Worm (Caenorhabditis elegans): ENCODE results near the gene svh-2.

Gene svh-2

DNA sequence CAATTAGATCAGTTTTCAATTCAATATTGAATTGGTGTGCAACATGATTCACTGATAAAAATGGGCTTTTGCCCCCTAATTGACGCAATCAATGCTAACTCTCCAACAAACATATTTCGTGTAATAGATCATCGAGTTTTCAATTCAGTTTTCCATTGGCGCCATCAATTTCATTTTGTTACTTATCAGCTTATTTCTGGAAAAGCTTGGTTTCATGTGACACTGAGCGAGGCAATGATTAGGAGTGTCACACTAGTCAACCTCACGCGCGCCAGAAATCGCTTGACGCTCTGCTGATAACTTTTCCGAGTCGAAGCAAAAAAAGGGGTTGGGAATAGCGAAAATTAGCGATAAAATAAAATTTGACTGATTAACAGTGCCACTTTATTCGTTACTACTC, 34.5 kb upstream of the svh-2 start, which contains the start of gene ets-4 (continued):
- TF ChIP-seq zip-2 (tag; optimal IDR thresholded peaks at IDR 0.05) (no peak), tra-1 (GFP tag; IDR thresholded peaks at IDR 0.05) (peak; percentile 85), spr-3 (GFP tag; optimal IDR thresholded peaks at IDR 0.05) (no peak), F26F4.8 (GFP tag; conservative IDR thresholded peaks at IDR 0.05) (no peak), vab-7 (GFP tag; IDR thresholded peaks at IDR 0.05) (no peak), nhr-102 (tag; optimal IDR thresholded peaks at IDR 0.05) (peak; percentile 86), set-16 (GFP tag; IDR thresholded peaks at IDR 0.05) (no peak), dve-1 (tag; optimal IDR thresholded peaks at IDR 0.05; ENCODE audit: insufficient read depth) (peak; percentile 86), ceh-32 (tag; optimal IDR thresholded peaks at IDR 0.05; ENCODE audit: poor library complexity) (no peak), zag-1 (tag; optimal IDR thresholded peaks at IDR 0.05) (no peak), madf-5 (GFP tag; IDR thresholded peaks at IDR 0.05) (no peak), nhr-76 (tag; optimal IDR thresholded peaks at IDR 0.05) (no peak), dmd-6 (GFP tag; IDR thresholded peaks at IDR 0.05) (peak; percentile 92), Y48G9A.11 (GFP tag; IDR thresholded peaks at IDR 0.05) (no peak), arid-1 (GFP tag; conservative IDR thresholded peaks at IDR 0.05) (no peak), nhr-77 (tag; optimal IDR thresholded peaks at IDR 0.05) (peak; percentile 46), nhr-111 (GFP tag; optimal IDR thresholded peaks at IDR 0.05) (no peak), zfp-2 (tag; optimal IDR thresholded peaks at IDR 0.05) (no peak)

DNA sequence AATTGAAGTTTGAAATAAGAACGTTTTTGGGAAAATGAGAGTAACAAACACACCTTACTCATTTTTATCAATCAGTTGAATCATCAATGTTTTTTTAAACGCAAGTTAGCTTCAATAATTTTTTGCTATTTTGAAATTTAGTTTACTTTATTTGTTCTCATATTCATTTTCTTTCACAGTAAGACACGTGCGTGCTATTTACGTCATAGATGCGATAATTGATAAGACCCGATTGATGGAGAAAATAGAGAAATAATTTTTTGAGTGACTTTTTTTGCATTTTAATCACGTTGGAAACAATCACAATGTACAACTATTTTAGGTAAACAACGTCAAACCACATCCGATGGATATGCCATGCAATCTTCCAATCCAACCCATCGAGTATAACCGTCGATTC, 33.6 kb upstream of the svh-2 start:
- TF ChIP-seq fkh-10 (GFP tag; optimal IDR thresholded peaks at IDR 0.05) (no peak), cey-2 (tag; optimal IDR thresholded peaks at IDR 0.05; ENCODE audit: borderline replicate concordance, insufficient read depth) (no peak), nhr-41 (GFP tag; IDR thresholded peaks at IDR 0.05) (no peak), ceh-28 (tag; optimal IDR thresholded peaks at IDR 0.05) (no peak), F26F4.8 (GFP tag; conservative IDR thresholded peaks at IDR 0.05) (no peak), F44E2.7 (GFP tag; IDR thresholded peaks at IDR 0.05) (no peak), php-3 (GFP tag; IDR thresholded peaks at IDR 0.05) (0 out of 2 replicates have a peak, but pooled peaks have one; percentile 21), dve-1 (tag; optimal IDR thresholded peaks at IDR 0.05; ENCODE audit: insufficient read depth) (peak; percentile 68), duxl-1 (tag; optimal IDR thresholded peaks at IDR 0.05; ENCODE audit: poor library complexity) (no peak), mdl-1 (tag; optimal IDR thresholded peaks at IDR 0.05) (peak in 1 of 2 experiments; percentile 26), nhr-28 (tag; optimal IDR thresholded peaks at IDR 0.05) (peak; percentile 6), hlh-11 (tag; optimal IDR thresholded peaks at IDR 0.05) (no peak), nhr-77 (tag; optimal IDR thresholded peaks at IDR 0.05) (peak; percentile 67), mes-2 (tag; optimal IDR thresholded peaks at IDR 0.05; ENCODE audit: poor library complexity, severe bottlenecking) (no peak), daf-16 (GFP tag; optimal IDR thresholded peaks at IDR 0.05) (no peak), daf-16 (tag; optimal IDR thresholded peaks at IDR 0.05) (peak; percentile 81), T20F7.1 (GFP tag; optimal IDR thresholded peaks at IDR 0.05) (peak; percentile 49), hlh-30 (tag; optimal IDR thresholded peaks at IDR 0.05; ENCODE audit: insufficient read depth) (peak; percentile 47)

DNA sequence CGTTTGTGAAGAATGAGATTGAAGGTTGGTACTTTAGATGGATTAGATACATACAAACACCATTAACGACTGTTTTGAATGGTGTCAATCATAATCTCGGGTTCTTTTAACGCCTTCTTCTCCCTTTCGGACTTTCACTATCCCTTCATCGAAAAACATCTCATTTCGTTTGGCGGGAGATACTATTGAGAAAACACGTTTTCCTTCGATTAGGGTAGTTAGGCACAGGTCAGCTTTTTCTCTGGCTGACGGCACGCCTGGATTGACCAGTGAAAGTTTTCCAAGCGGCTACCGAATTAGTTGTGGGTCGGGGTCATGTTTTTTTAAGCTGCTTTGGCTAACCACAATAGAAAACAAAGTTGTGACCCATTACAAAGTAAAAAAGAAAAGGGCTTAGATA, 33.1 kb upstream of the svh-2 start:
- TF ChIP-seq unc-62 (GFP tag; optimal IDR thresholded peaks at IDR 0.05 in 1 of 2) (peak in 1 of 2 experiments; percentile 27), unc-62 (tag; optimal IDR thresholded peaks at IDR 0.05) (no peak), ceh-28 (tag; optimal IDR thresholded peaks at IDR 0.05) (no peak)

- TF ChIP-seq hif-1 (tag; optimal IDR thresholded peaks at IDR 0.05) = no peak
- peak; percentile 78 for TF ChIP-seq php-3 (GFP tag; IDR thresholded peaks at IDR 0.05)
- TF ChIP-seq mxl-2 (GFP tag; conservative IDR thresholded peaks at IDR 0.05) = no peak
- TF ChIP-seq lir-3 (tag; optimal IDR thresholded peaks at IDR 0.05) = no peak
- TF ChIP-seq spr-1 (tag; optimal IDR thresholded peaks at IDR 0.05) = no peak
- TF ChIP-seq nhr-76 (tag; optimal IDR thresholded peaks at IDR 0.05) = no peak
- TF ChIP-seq gei-8 (GFP tag; optimal IDR thresholded peaks at IDR 0.05) = no peak
- TF ChIP-seq arid-1 (GFP tag; conservative IDR thresholded peaks at IDR 0.05) = no peak
- TF ChIP-seq aha-1 (tag) = no peak
- no peak for TF ChIP-seq ces-1 (GFP tag; optimal IDR thresholded peaks at IDR 0.05)
- TF ChIP-seq nhr-102 (tag; optimal IDR thresholded peaks at IDR 0.05) = no peak
- 0 out of 2 replicates have a peak, but pooled peaks have one; percentile 33 for TF ChIP-seq saeg-2 (GFP tag; IDR thresholded peaks at IDR 0.05)
- TF ChIP-seq mdl-1 (tag; optimal IDR thresholded peaks at IDR 0.05) = no peak
- TF ChIP-seq nhr-77 (tag; optimal IDR thresholded peaks at IDR 0.05) = peak; percentile 33
- no peak for TF ChIP-seq ceh-44 (GFP tag; IDR thresholded peaks at IDR 0.05)
- TF ChIP-seq hlh-11 (tag; optimal IDR thresholded peaks at IDR 0.05) = peak; percentile 42
- no peak for TF ChIP-seq T26A8.4 (GFP tag; IDR thresholded peaks at IDR 0.05)
- TF ChIP-seq ceh-20 (GFP tag; IDR thresholded peaks at IDR 0.05) = peak; percentile 59; the same call in 1 of the 2 replicates
Measured at ce11 chrX:6520644-6521043, 32.4 kb upstream of the svh-2 start.
